Fruit fly (Drosophila melanogaster): Measurements from ENCODE around the gene CG9689.

dm6 chrX:9864882-9865281, 16.9 kb upstream of the CG9689 start, which contains the start of gene Ser7:
- TF ChIP-seq ttk (optimal IDR thresholded peaks at IDR 0.05) (no peak), psq (optimal IDR thresholded peaks at IDR 0.05) (no peak), insv (optimal IDR thresholded peaks at IDR 0.05) (no peak)
